Worm (Caenorhabditis elegans): ENCODE results near the gene F56H9.9.

DNA sequence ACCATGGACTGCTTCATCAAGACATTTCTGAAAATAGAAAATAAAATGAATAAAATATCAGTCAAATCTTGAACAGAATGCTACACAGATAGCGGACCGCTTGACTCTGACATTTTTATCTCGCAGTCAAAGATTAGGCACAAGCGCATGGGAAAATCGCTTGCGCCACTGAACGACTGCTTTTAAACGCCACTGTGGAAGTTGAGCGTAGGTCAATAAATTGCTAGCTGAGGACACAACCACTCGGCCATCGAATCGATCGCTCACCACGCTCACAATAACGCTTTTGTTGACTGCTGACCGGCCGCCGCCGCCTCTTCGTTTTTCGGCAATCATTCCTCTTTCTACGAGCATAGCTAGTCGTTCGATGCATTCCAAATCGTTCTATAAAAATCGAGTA lies 27.5 kb downstream of the F56H9.9 start:
- TF ChIP-seq hnd-1 (tag; optimal IDR thresholded peaks at IDR 0.05) = peak; percentile 30
- TF ChIP-seq ceh-13 (GFP tag; optimal IDR thresholded peaks at IDR 0.05) = peak; percentile 62
- TF ChIP-seq hmg-4 (GFP tag; optimal IDR thresholded peaks at IDR 0.05) = peak; percentile 90

Data from whole organism, early embryonic.